Fruit fly (Drosophila melanogaster) whole organism, wandering third instar larva: ENCODE data around the gene CG16790.

ENCODE experiments used
- Abd-B ChIP-seq: fragments of >200 bp; optimal IDR thresholded peaks from 2 replicates; lab custom pipeline; 2017; ENCODE audit warnings: missing biosample characterization, missing genetic modification characterization
- CG32264 ChIP-seq: fragments of 200-800 bp; sonication (Bioruptor generic); optimal IDR thresholded peaks from 2 replicates; lab custom pipeline; 2016; ENCODE audit warnings: missing biosample characterization, missing genetic modification characterization
- CG9705 ChIP-seq: fragments of 200-800 bp; sonication (Bioruptor generic); optimal IDR thresholded peaks from 2 replicates; lab custom pipeline; 2018; ENCODE audit warnings: missing biosample characterization, mild to moderate bottlenecking, missing genetic modification characterization
- CrebA ChIP-seq: fragments of 200-800 bp; sonication (Bioruptor generic); optimal IDR thresholded peaks from 2 replicates; lab custom pipeline; 2016; ENCODE audit warnings: missing biosample characterization, mild to moderate bottlenecking, missing genetic modification characterization, borderline replicate concordance
- Dfd ChIP-seq: fragments of >200 bp; optimal IDR thresholded peaks from 2 replicates; lab custom pipeline; 2017; ENCODE audit warnings: missing biosample characterization, missing genetic modification characterization
- Dif ChIP-seq: fragments of 200-275, 200-300 bp; sonication (Bioruptor generic); optimal IDR thresholded peaks from 2 replicates; lab custom pipeline; 2018; ENCODE audit warnings: missing biosample characterization, missing genetic modification characterization; ENCODE audit not compliant: partially characterized antibody
- GATAd ChIP-seq: sonication (Bioruptor generic); optimal IDR thresholded peaks from 2 replicates; lab custom pipeline; 2016; ENCODE audit warnings: missing biosample characterization, missing genetic modification characterization
- HLH106 ChIP-seq: fragments of 200-800 bp; optimal IDR thresholded peaks from 3 replicates; lab custom pipeline; 2019; ENCODE audit warnings: missing biosample characterization, mild to moderate bottlenecking, missing genetic modification characterization, moderate library complexity
- Hnf4 ChIP-seq: fragments of 200-800 bp; sonication (Bioruptor generic); optimal IDR thresholded peaks from 2 replicates; lab custom pipeline; 2016; ENCODE audit warnings: missing biosample characterization, mild to moderate bottlenecking, missing genetic modification characterization
- Hr78 ChIP-seq: fragments of >200 bp; optimal IDR thresholded peaks from 2 replicates; lab custom pipeline; 2017; ENCODE audit warnings: missing biosample characterization, missing genetic modification characterization
- Hr83 ChIP-seq: fragments of 200-300 bp; sonication (Bioruptor generic); optimal IDR thresholded peaks from 2 replicates; lab custom pipeline; 2016; ENCODE audit warnings: missing biosample characterization, mild to moderate bottlenecking, missing genetic modification characterization, moderate library complexity; ENCODE audit not compliant: poor library complexity, severe bottlenecking
- Jra ChIP-seq: sonication (Bioruptor generic); optimal IDR thresholded peaks from 2 replicates; lab custom pipeline; 2016; ENCODE audit warnings: missing biosample characterization, missing genetic modification characterization
- Mio ChIP-seq: sonication (Bioruptor generic); optimal IDR thresholded peaks from 2 replicates; lab custom pipeline; 2016; ENCODE audit warnings: missing biosample characterization, missing genetic modification characterization
- Myc ChIP-seq: fragments of >200 bp; optimal IDR thresholded peaks from 2 replicates; lab custom pipeline; 2017
- N ChIP-seq: fragments of >200 bp; optimal IDR thresholded peaks from 2 replicates; lab custom pipeline; 2018; ENCODE audit warnings: missing biosample characterization, missing external identifiers, missing genetic modification characterization
- OdsH ChIP-seq: fragments of 200-800 bp; sonication (Bioruptor generic); optimal IDR thresholded peaks from 2 replicates; lab custom pipeline; 2016; ENCODE audit warnings: missing biosample characterization, mild to moderate bottlenecking, missing genetic modification characterization
- Rel ChIP-seq, 2 experiments: fragments of 200-800 bp; sonication (Bioruptor generic) in 1 of 2; optimal IDR thresholded peaks; 2 replicates in 1 of 2; 3 replicates in 1 of 2; lab custom pipeline; 2016 to 2019; ENCODE audit warnings: mild to moderate bottlenecking in 2 of 2, missing biosample characterization in 2 of 2, missing genetic modification characterization in 2 of 2, moderate library complexity in 1 of 2
- Sp1 ChIP-seq: fragments of 200-800 bp; sonication (Bioruptor generic); optimal IDR thresholded peaks from 3 replicates; lab custom pipeline; 2019; ENCODE audit warnings: missing biosample characterization, mild to moderate bottlenecking, missing genetic modification characterization, moderate library complexity
- Vsx2 ChIP-seq: fragments of 200-300, 225-300 bp; sonication (Bioruptor generic); optimal IDR thresholded peaks from 2 replicates; lab custom pipeline; 2018; ENCODE audit warnings: missing biosample characterization, missing genetic modification characterization; ENCODE audit not compliant: partially characterized antibody
- br ChIP-seq: fragments of 200-800 bp; sonication (Bioruptor generic); optimal IDR thresholded peaks from 2 replicates; lab custom pipeline; 2016; ENCODE audit warnings: missing biosample characterization, missing genetic modification characterization
- brk ChIP-seq: fragments of 200-800 bp; sonication (Bioruptor generic); optimal IDR thresholded peaks from 2 replicates; lab custom pipeline; 2016; ENCODE audit warnings: missing biosample characterization, mild to moderate bottlenecking, missing genetic modification characterization
- dl ChIP-seq, 2 experiments: fragments of 175-275, 200-275 bp in 1 of 2; fragments of 200-275 bp in 1 of 2; sonication (Bioruptor generic); optimal IDR thresholded peaks; lab custom pipeline; 2018; ENCODE audit warnings: mild to moderate bottlenecking in 2 of 2, missing biosample characterization in 2 of 2, missing genetic modification characterization in 2 of 2, moderate library complexity in 2 of 2; ENCODE audit not compliant: partially characterized antibody in 2 of 2, insufficient read depth in 1 of 2
- dmrt93B ChIP-seq: fragments of 200-800 bp; sonication (Bioruptor generic); optimal IDR thresholded peaks from 2 replicates; lab custom pipeline; 2018; ENCODE audit warnings: missing biosample characterization, mild to moderate bottlenecking, missing genetic modification characterization
- dsf ChIP-seq: sonication (Bioruptor generic); optimal IDR thresholded peaks from 2 replicates; lab custom pipeline; 2016; ENCODE audit warnings: missing biosample characterization, missing genetic modification characterization, borderline replicate concordance
- ey ChIP-seq: fragments of 200-800 bp; sonication (Bioruptor generic); optimal IDR thresholded peaks from 2 replicates; lab custom pipeline; 2016; ENCODE audit warnings: missing biosample characterization, missing genetic modification characterization
- foxo ChIP-seq, 2 experiments: fragments of 200-800 bp; sonication (Bioruptor generic); optimal IDR thresholded peaks; 2 replicates in 1 of 2; 3 replicates in 1 of 2; lab custom pipeline; 2016 to 2017; ENCODE audit warnings: missing biosample characterization in 2 of 2, missing genetic modification characterization in 2 of 2
- fru ChIP-seq: fragments of 200-800 bp; sonication (Bioruptor generic); optimal IDR thresholded peaks from 3 replicates; lab custom pipeline; 2016; ENCODE audit warnings: missing biosample characterization, mild to moderate bottlenecking, missing genetic modification characterization
- h ChIP-seq: fragments of 200-800 bp; sonication (Bioruptor generic); optimal IDR thresholded peaks from 3 replicates; lab custom pipeline; 2016; ENCODE audit warnings: missing biosample characterization, mild to moderate bottlenecking, missing genetic modification characterization
- jim ChIP-seq: fragments of 175-275, 200-325 bp; sonication (Bioruptor generic); optimal IDR thresholded peaks from 2 replicates; lab custom pipeline; 2016; ENCODE audit warnings: missing biosample characterization, mild to moderate bottlenecking, missing genetic modification characterization
- lola ChIP-seq: fragments of >200 bp; optimal IDR thresholded peaks from 2 replicates; lab custom pipeline; 2017; ENCODE audit warnings: missing biosample characterization, missing genetic modification characterization
- pan ChIP-seq: fragments of >200 bp; optimal IDR thresholded peaks from 2 replicates; lab custom pipeline; 2017
- psq ChIP-seq: fragments of 200-800 bp; sonication (Bioruptor generic); optimal IDR thresholded peaks from 3 replicates; lab custom pipeline; 2017; ENCODE audit warnings: missing biosample characterization, mild to moderate bottlenecking, missing genetic modification characterization, moderate library complexity
- rgr ChIP-seq: fragments of 200-800 bp; sonication (Bioruptor generic); optimal IDR thresholded peaks from 3 replicates; lab custom pipeline; 2016; ENCODE audit warnings: missing biosample characterization, mild to moderate bottlenecking, missing genetic modification characterization
- sv ChIP-seq: fragments of 200-800 bp; sonication (Bioruptor generic); optimal IDR thresholded peaks from 3 replicates; lab custom pipeline; 2016; ENCODE audit warnings: missing biosample characterization, missing genetic modification characterization
- tai ChIP-seq: sonication (Bioruptor generic); optimal IDR thresholded peaks from 2 replicates; lab custom pipeline; 2016; ENCODE audit warnings: missing biosample characterization, missing genetic modification characterization
- usp ChIP-seq: fragments of >200 bp; optimal IDR thresholded peaks from 2 replicates; lab custom pipeline; 2017; ENCODE audit warnings: missing biosample characterization, missing genetic modification characterization

CG16790 gene

dm6 chr3R:9532437-9533180, 37.4 kb downstream of the CG16790 start, which contains the start of gene by:
TSS of gene by (minus strand) at chr3R:9533011.
- TF ChIP-seq ey = no peak
- TF ChIP-seq Hr83 (GFP tag; lab: Kevin White, UChicago) = peak; percentile 15
- no peak for TF ChIP-seq dsf (GFP tag; lab: Kevin White, UChicago)
- TF ChIP-seq dl (GFP tag; optimal IDR thresholded peaks at IDR 0.05; lab: Kevin White, UChicago; ENCODE audit: insufficient read depth in 1 of 2, partially characterized antibody in 2 of 2) = peak; percentile 74 to 83
- TF ChIP-seq Dif = peak; percentile 82
- peak; percentile 37 for TF ChIP-seq Vsx2 (GFP tag; lab: Kevin White, UChicago)
- TF ChIP-seq jim (GFP tag; lab: Kevin White, UChicago) = peak; percentile 84

dm6 chr3R:9529913-9530312, 40.1 kb downstream of the CG16790 start:
- TF ChIP-seq CG9705 (GFP tag; lab: Kevin White, UChicago) = no peak
- no peak for TF ChIP-seq N (GFP tag; lab: Kevin White, UChicago)
- TF ChIP-seq dsf (GFP tag; lab: Kevin White, UChicago) = no peak
- no peak for TF ChIP-seq fru
- no peak for TF ChIP-seq Hnf4 (GFP tag; lab: Kevin White, UChicago)
- no peak for TF ChIP-seq rgr (GFP tag; lab: Kevin White, UChicago)
- no peak for TF ChIP-seq psq
- no peak for TF ChIP-seq h
- TF ChIP-seq Dif = no peak
- no peak for TF ChIP-seq ey
- no peak for TF ChIP-seq Hr83 (GFP tag; lab: Kevin White, UChicago)
- no peak for TF ChIP-seq dl (GFP tag; optimal IDR thresholded peaks at IDR 0.05; lab: Kevin White, UChicago; ENCODE audit: insufficient read depth in 1 of 2, partially characterized antibody in 2 of 2)
- no peak for TF ChIP-seq foxo (GFP tag; optimal IDR thresholded peaks at IDR 0.05; lab: Kevin White, UChicago)
- TF ChIP-seq tai (GFP tag; lab: Kevin White, UChicago) = no peak
- TF ChIP-seq, all 38 proteins: peak for 0

dm6 chr3R:9529387-9529897, 40.6 kb downstream of the CG16790 start:
- TF ChIP-seq h = no peak
- TF ChIP-seq Rel (GFP tag; optimal IDR thresholded peaks at IDR 0.05; lab: Kevin White, UChicago) = no peak
- peak; percentile 69 for TF ChIP-seq Rel (tag; optimal IDR thresholded peaks at IDR 0.05; lab: Kevin White, UChicago)

dm6 chr3R:9527907-9528842, 41.8 kb downstream of the CG16790 start:
- TF ChIP-seq Myc (lab: Kevin White, UChicago) = no peak
- peak; percentile 77 for TF ChIP-seq GATAd (GFP tag; lab: Kevin White, UChicago)
- TF ChIP-seq fru = peak; percentile 97
- TF ChIP-seq dsf (GFP tag; lab: Kevin White, UChicago) = peak; percentile 34
- peak; percentile 87 for TF ChIP-seq Sp1 (GFP tag; lab: Kevin White, UChicago)
- TF ChIP-seq Hr78 (GFP tag; lab: Kevin White, UChicago) = no peak
- TF ChIP-seq jim (GFP tag; lab: Kevin White, UChicago) = peak; percentile 10
- TF ChIP-seq OdsH (GFP tag; lab: Kevin White, UChicago) = peak; percentile 91
- no peak for TF ChIP-seq usp (GFP tag; lab: Kevin White, UChicago)
- TF ChIP-seq Jra = peak; percentile 88
- peak; percentile 65 for TF ChIP-seq sv (GFP tag; lab: Kevin White, UChicago)
- no peak for TF ChIP-seq CrebA
- TF ChIP-seq Hr83 (GFP tag; lab: Kevin White, UChicago) = peak; percentile 96
- peak; percentile 97 for TF ChIP-seq CG32264
- TF ChIP-seq Hnf4 (GFP tag; lab: Kevin White, UChicago) = peak; percentile 94
- TF ChIP-seq lola (GFP tag; lab: Kevin White, UChicago) = no peak
- peak; percentile 96 for TF ChIP-seq br
- TF ChIP-seq h = peak; percentile 99
- peak; percentile 68 for TF ChIP-seq CG9705 (GFP tag; lab: Kevin White, UChicago)
- TF ChIP-seq HLH106 (tag; lab: Kevin White, UChicago) = peak; percentile 90
- TF ChIP-seq Mio (GFP tag; lab: Kevin White, UChicago) = peak; percentile 65
- TF ChIP-seq ey = peak; percentile 94
- peak; percentile 87 for TF ChIP-seq brk (GFP tag; lab: Kevin White, UChicago)
- no peak for TF ChIP-seq tai (GFP tag; lab: Kevin White, UChicago)
- TF ChIP-seq N (GFP tag; lab: Kevin White, UChicago) = no peak
- peak; percentile 86 for TF ChIP-seq psq
- no peak for TF ChIP-seq dl (GFP tag; optimal IDR thresholded peaks at IDR 0.05; lab: Kevin White, UChicago; ENCODE audit: insufficient read depth in 1 of 2, partially characterized antibody in 2 of 2)
- TF ChIP-seq Abd-B (GFP tag; lab: Kevin White, UChicago) = no peak
- no peak for TF ChIP-seq Dif
- TF ChIP-seq dmrt93B = peak; percentile 81
- no peak for TF ChIP-seq Dfd (GFP tag; lab: Kevin White, UChicago)
- TF ChIP-seq foxo (GFP tag; optimal IDR thresholded peaks at IDR 0.05; lab: Kevin White, UChicago) = peak; percentile 95
- TF ChIP-seq pan (lab: Kevin White, UChicago) = no peak
